Fruit fly (Drosophila melanogaster) whole organism, pupa: ENCODE results near the gene RtcB.

ENCODE experiments used
- Pif1B ChIP-seq: fragments of 200-800 bp; sonication (Bioruptor generic); optimal IDR thresholded peaks from 3 replicates; lab custom pipeline; 2016; ENCODE audit warnings: missing biosample characterization, missing genetic modification characterization
- fd96Ca ChIP-seq: fragments of 200-800 bp; sonication (Bioruptor generic); IDR thresholded peaks from 3 replicates; pipeline ENCODE4 v1.3.6; 2022; ENCODE audit warnings: missing biosample characterization, missing genetic modification characterization

- no peak for TF ChIP-seq fd96Ca
- TF ChIP-seq Pif1B: no peak
Observed at dm6 chr2L:19415133-19415532, 15.3 kb upstream of the RtcB start.
